Worm (Caenorhabditis elegans): Measurements from ENCODE around the gene C02F12.8.
A peak's percentile ranks its signal among the peaks of the same experiment; 100 is the strongest.

The C02F12.8 gene

DNA sequence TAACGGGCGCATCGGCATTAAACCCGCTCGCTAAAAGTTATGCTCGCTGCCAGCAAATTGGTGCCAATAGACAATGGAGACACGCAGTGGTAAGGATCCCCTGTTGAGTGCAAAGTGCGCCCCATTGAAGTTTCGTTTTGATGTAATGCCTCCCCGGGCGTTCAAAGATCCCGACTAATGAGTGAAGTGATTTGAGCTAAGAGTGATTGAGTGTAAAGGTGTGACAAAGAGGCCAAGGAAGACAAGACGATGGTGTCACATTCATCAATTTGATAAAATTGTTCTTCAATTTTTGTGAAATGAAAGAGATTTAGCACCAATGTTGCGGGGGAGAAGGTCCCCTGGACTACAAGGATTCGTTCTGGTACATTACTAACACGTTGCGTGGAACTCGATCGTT lies 10.0 kb downstream of the C02F12.8 start:
- TF ChIP-seq blmp-1 (tag; optimal IDR thresholded peaks at IDR 0.05) (no peak), pag-3 (tag; optimal IDR thresholded peaks at IDR 0.05; ENCODE audit: borderline replicate concordance, insufficient read depth) (peak; percentile 24), egl-27 (tag; optimal IDR thresholded peaks at IDR 0.05) (no peak), nhr-19 (GFP tag; conservative IDR thresholded peaks at IDR 0.05) (no peak), rnt-1 (tag; optimal IDR thresholded peaks at IDR 0.05) (peak; percentile 38), hlh-17 (GFP tag; optimal IDR thresholded peaks at IDR 0.05; ENCODE audit: borderline replicate concordance) (no peak), nhr-71 (tag; optimal IDR thresholded peaks at IDR 0.05) (no peak), skn-1 (tag; optimal IDR thresholded peaks at IDR 0.05) (no peak), lin-15B (tag; optimal IDR thresholded peaks at IDR 0.05) (no peak), nhr-47 (tag; optimal IDR thresholded peaks at IDR 0.05) (no peak), ceh-8 (GFP tag; optimal IDR thresholded peaks at IDR 0.05) (no peak), nhr-77 (tag; optimal IDR thresholded peaks at IDR 0.05) (no peak)

DNA sequence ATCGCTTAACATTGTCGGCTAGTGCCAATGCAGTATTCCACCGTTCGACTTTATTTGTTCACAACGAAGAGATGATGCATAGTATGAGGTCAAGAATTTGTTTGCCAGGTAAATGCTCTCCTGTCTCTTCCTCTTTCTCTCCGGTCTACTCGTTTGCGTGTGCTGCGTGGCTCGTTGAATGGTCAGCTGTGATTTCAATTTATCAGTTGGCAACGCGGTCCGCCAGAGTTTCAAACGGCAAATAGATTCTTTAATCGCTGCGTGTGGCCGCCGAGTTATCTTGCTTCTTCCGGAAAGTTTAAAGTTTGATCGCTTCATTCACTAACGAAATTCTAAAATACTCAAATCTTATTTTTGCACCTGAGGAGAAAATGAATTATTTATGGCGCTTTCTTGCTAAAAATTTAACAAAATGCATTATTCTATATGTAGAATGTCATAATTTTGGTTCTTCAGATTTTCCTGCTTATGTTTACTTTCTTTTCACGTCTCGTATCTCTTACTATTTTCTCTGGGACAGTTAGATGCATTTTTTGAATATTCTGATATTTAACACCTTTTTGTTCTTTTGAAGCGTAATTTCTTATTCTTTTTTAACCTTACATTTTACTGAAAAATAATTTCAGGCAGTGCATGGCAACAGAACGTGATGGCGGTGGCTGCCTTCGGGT lies 12.4 kb downstream of the C02F12.8 start, which contains the start of gene tsp-17:
Gene tsp-17 (plus strand): TSS at position 621 of the 671 bp plus-strand sequence.
- TF ChIP-seq C16A3.4 (tag; optimal IDR thresholded peaks at IDR 0.05) (no peak), unc-62 (GFP tag; optimal IDR thresholded peaks at IDR 0.05) (no peak), skn-1 (tag; optimal IDR thresholded peaks at IDR 0.05) (no peak), dpl-1 (GFP tag; optimal IDR thresholded peaks at IDR 0.05) (no peak), mdl-1 (tag; optimal IDR thresholded peaks at IDR 0.05) (peak in 1 of 2 experiments; percentile 13), xbp-1 (tag; optimal IDR thresholded peaks at IDR 0.05) (no peak), egl-27 (tag; optimal IDR thresholded peaks at IDR 0.05) (no peak), rnt-1 (tag; optimal IDR thresholded peaks at IDR 0.05) (peak; percentile 58), sptf-1 (tag; optimal IDR thresholded peaks at IDR 0.05) (no peak), unc-130 (tag; optimal IDR thresholded peaks at IDR 0.05) (peak; percentile 24), nhr-71 (tag; optimal IDR thresholded peaks at IDR 0.05) (peak; percentile 35), hlh-4 (tag; optimal IDR thresholded peaks at IDR 0.05) (no peak), elt-2 (tag; optimal IDR thresholded peaks at IDR 0.05) (peak; percentile 7), pag-3 (tag; optimal IDR thresholded peaks at IDR 0.05; ENCODE audit: borderline replicate concordance, insufficient read depth) (peak; percentile 80), pax-3 (tag; optimal IDR thresholded peaks at IDR 0.05) (no peak), lin-35 (GFP tag; optimal IDR thresholded peaks at IDR 0.05) (no peak), lin-14 (GFP tag; optimal IDR thresholded peaks at IDR 0.05) (peak; percentile 37), nhr-85 (tag) (no peak)

DNA sequence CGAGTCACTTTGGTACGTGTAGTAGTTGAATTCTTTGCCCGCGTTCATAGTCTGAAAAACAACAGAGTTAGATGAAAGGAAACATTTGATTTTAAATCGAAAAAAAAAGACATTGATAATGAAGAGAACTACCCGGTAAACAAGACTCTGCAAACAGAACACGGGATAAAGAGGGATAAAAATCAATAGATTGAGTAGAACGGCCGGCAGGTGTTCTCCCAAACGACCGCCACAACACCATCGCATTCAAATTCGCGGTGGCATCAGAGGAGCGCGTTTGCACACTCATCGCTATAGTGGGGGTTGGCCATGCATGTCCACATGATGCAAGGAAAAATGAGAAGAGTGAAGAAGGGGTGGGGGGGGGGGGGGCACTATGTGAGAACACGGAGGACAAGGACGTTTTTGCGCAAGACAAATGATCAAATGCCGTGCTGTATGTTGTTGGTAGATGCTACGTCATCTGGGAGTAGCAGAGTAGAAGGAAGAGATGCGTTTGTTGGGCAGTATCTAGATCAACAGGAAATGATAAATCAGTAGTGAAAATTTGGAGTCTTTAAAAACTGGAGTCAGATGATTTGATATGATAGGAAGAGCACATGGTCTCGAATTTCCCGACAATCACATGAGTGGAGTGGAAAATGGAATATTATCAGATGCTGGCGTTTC lies 14.4 kb downstream of the C02F12.8 start, which contains the start of gene tag-52:
Gene tag-52 (minus strand): TSS at position 51 of the 669 bp plus-strand sequence.
- TF ChIP-seq nhr-71 (tag; optimal IDR thresholded peaks at IDR 0.05) (peak; percentile 72), alr-1 (tag; optimal IDR thresholded peaks at IDR 0.05; ENCODE audit: borderline replicate concordance) (no peak), isw-1 (GFP tag; IDR thresholded peaks at IDR 0.05) (no peak), elt-3 (tag; optimal IDR thresholded peaks at IDR 0.05) (peak in 2 of 6 experiments; percentile 35 to 39), nhr-85 (tag) (peak; percentile 94), lin-14 (GFP tag; optimal IDR thresholded peaks at IDR 0.05) (peak; percentile 90), efl-1 (optimal IDR thresholded peaks at IDR 0.05) (peak in 1 of 2 experiments; percentile 65), efl-1 (GFP tag; optimal IDR thresholded peaks at IDR 0.05 in 1 of 2) (peak; percentile 68 to 97), lsy-2 (tag; optimal IDR thresholded peaks at IDR 0.05) (peak in 1 of 2 experiments; percentile 29), fos-1 (tag; optimal IDR thresholded peaks at IDR 0.05) (no peak), dpl-1 (GFP tag; optimal IDR thresholded peaks at IDR 0.05) (peak; percentile 27 to 70 (median 48)), aly-2 (tag; optimal IDR thresholded peaks at IDR 0.05) (no peak), irx-1 (tag; optimal IDR thresholded peaks at IDR 0.05) (no peak), rnt-1 (tag; optimal IDR thresholded peaks at IDR 0.05) (peak; percentile 26), C16A3.4 (tag; optimal IDR thresholded peaks at IDR 0.05) (peak; percentile 16), nhr-20 (tag; optimal IDR thresholded peaks at IDR 0.05) (peak; percentile 74), ets-5 (GFP tag; IDR thresholded peaks at IDR 0.05) (no peak), tbx-2 (tag; optimal IDR thresholded peaks at IDR 0.05) (peak; percentile 33), unc-62 (GFP tag; optimal IDR thresholded peaks at IDR 0.05) (no peak), nhr-28 (tag; optimal IDR thresholded peaks at IDR 0.05) (no peak), nhr-90 (tag; optimal IDR thresholded peaks at IDR 0.05; ENCODE audit: poor library complexity) (peak; percentile 39), pag-3 (tag; optimal IDR thresholded peaks at IDR 0.05; ENCODE audit: borderline replicate concordance, insufficient read depth) (no peak), pqm-1 (tag; optimal IDR thresholded peaks at IDR 0.05) (no peak), ceh-88 (GFP tag; IDR thresholded peaks at IDR 0.05) (no peak), Y116A8C.19 (tag; optimal IDR thresholded peaks at IDR 0.05; ENCODE audit: borderline replicate concordance) (no peak), nhr-76 (tag; optimal IDR thresholded peaks at IDR 0.05) (no peak), vab-15 (tag; optimal IDR thresholded peaks at IDR 0.05) (no peak), egl-27 (tag; optimal IDR thresholded peaks at IDR 0.05) (no peak), unc-130 (tag; optimal IDR thresholded peaks at IDR 0.05) (no peak)
